Fruit fly (Drosophila melanogaster) whole organism, adult: Measurements from ENCODE around the gene betaNACtes1.
A peak's percentile ranks its signal among the peaks of the same experiment; 100 is the strongest.

Experiments
- CG11617 ChIP-seq: fragments of 200-800 bp; sonication (Bioruptor generic); optimal IDR thresholded peaks from 2 replicates; lab custom pipeline; 2017; ENCODE audit warnings: mild to moderate bottlenecking, missing biosample characterization, missing genetic modification reagents, missing genetic modification characterization
- CG12768 ChIP-seq: fragments of 200-800 bp; sonication (Bioruptor generic); optimal IDR thresholded peaks from 2 replicates; lab custom pipeline; 2017; ENCODE audit warnings: missing biosample characterization, missing genetic modification characterization, mild to moderate bottlenecking, moderate library complexity, missing genetic modification reagents
- CG14711 ChIP-seq: fragments of 200-800 bp; sonication (Bioruptor generic); optimal IDR thresholded peaks from 2 replicates; lab custom pipeline; 2018; ENCODE audit warnings: missing biosample characterization, mild to moderate bottlenecking, missing genetic modification characterization, moderate library complexity
- CG1620 ChIP-seq: fragments of 200-800 bp; sonication (Bioruptor generic); optimal IDR thresholded peaks from 2 replicates; lab custom pipeline; 2016; ENCODE audit warnings: missing biosample characterization, missing genetic modification characterization
- CG33017 ChIP-seq: fragments of 200-800 bp; sonication (Bioruptor generic); optimal IDR thresholded peaks from 2 replicates; lab custom pipeline; 2018; ENCODE audit warnings: missing biosample characterization, mild to moderate bottlenecking, missing genetic modification characterization, moderate library complexity
- CG5204 ChIP-seq: fragments of 200-800 bp; sonication (Bioruptor generic); optimal IDR thresholded peaks from 2 replicates; lab custom pipeline; 2016; ENCODE audit warnings: missing biosample characterization, missing genetic modification characterization
- CG7045 ChIP-seq: fragments of 200-800 bp; sonication (Bioruptor generic); optimal IDR thresholded peaks from 2 replicates; lab custom pipeline; 2017; ENCODE audit warnings: missing biosample characterization, mild to moderate bottlenecking, missing genetic modification characterization
- CG7101 ChIP-seq: fragments of 200-800 bp; sonication (Bioruptor generic); optimal IDR thresholded peaks from 2 replicates; lab custom pipeline; 2018; ENCODE audit warnings: missing biosample characterization, mild to moderate bottlenecking, missing genetic modification characterization, moderate library complexity
- Clk ChIP-seq: fragments of 200-800 bp; sonication (Bioruptor generic); optimal IDR thresholded peaks from 2 replicates; lab custom pipeline; 2017; ENCODE audit warnings: missing biosample characterization, missing genetic modification characterization
- Crg-1 ChIP-seq: fragments of 200-800 bp; sonication (Bioruptor generic); optimal IDR thresholded peaks from 2 replicates; lab custom pipeline; 2016; ENCODE audit warnings: missing biosample characterization, missing genetic modification characterization
- Hr96 ChIP-seq: fragments of 200-800 bp; sonication (Bioruptor generic); optimal IDR thresholded peaks from 2 replicates; lab custom pipeline; 2016; ENCODE audit warnings: missing biosample characterization, missing genetic modification characterization
- Mnt ChIP-seq: fragments of 200-800 bp; sonication (Bioruptor generic); optimal IDR thresholded peaks from 2 replicates; lab custom pipeline; 2016; ENCODE audit warnings: missing biosample characterization, mild to moderate bottlenecking, missing genetic modification characterization
- bab1 ChIP-seq: fragments of 200-800 bp; sonication (Bioruptor generic); optimal IDR thresholded peaks from 3 replicates; lab custom pipeline; 2019; ENCODE audit warnings: missing biosample characterization, mild to moderate bottlenecking, missing genetic modification characterization, moderate library complexity
- cic ChIP-seq: fragments of 200-800 bp; sonication (Bioruptor generic); optimal IDR thresholded peaks from 2 replicates; lab custom pipeline; 2017; ENCODE audit warnings: missing biosample characterization, mild to moderate bottlenecking, missing genetic modification characterization, moderate library complexity
- cnc ChIP-seq, 2 experiments: fragments of >200 bp; optimal IDR thresholded peaks; 2 replicates each; lab custom pipeline; 2017
- kay ChIP-seq: fragments of 200-800 bp; sonication (Bioruptor generic); peaks from one replicate; lab custom pipeline; 2016; ENCODE audit warnings: missing biosample characterization, missing genetic modification characterization, borderline replicate concordance
- ovo ChIP-seq: fragments of 200-800 bp; sonication (Bioruptor generic); optimal IDR thresholded peaks from 2 replicates; lab custom pipeline; 2016; ENCODE audit warnings: missing biosample characterization, missing genetic modification characterization
- pad ChIP-seq: fragments of 200-800 bp; sonication (Bioruptor generic); optimal IDR thresholded peaks from 3 replicates; lab custom pipeline; 2017; ENCODE audit warnings: missing biosample characterization, missing genetic modification characterization, mild to moderate bottlenecking, moderate library complexity, missing genetic modification reagents
- tj ChIP-seq: fragments of 200-800 bp; sonication (Bioruptor generic); optimal IDR thresholded peaks from 3 replicates; lab custom pipeline; 2017; ENCODE audit warnings: missing biosample characterization, mild to moderate bottlenecking, missing genetic modification characterization, moderate library complexity
- toe ChIP-seq: fragments of 200-800 bp; sonication (Bioruptor generic); optimal IDR thresholded peaks from 2 replicates; lab custom pipeline; 2016; ENCODE audit warnings: missing biosample characterization, missing genetic modification characterization

betaNACtes1 gene

dm6 chrX:14214505-14215449 is 42.4 kb upstream of the betaNACtes1 start:
- TF ChIP-seq Mnt (GFP tag; lab: Kevin White, UChicago) (no peak), CG33017 (tag; lab: Kevin White, UChicago) (peak; percentile 83), CG7101 (tag; lab: Kevin White, UChicago) (peak; percentile 86), CG11617 (peak; percentile 68), tj (GFP tag; lab: Kevin White, UChicago) (peak; percentile 76), bab1 (GFP tag; lab: Kevin White, UChicago) (peak; percentile 47), CG12768 (GFP tag; lab: Kevin White, UChicago) (peak; percentile 76), cnc (optimal IDR thresholded peaks at IDR 0.05; lab: Kevin White, UChicago) (no peak), ovo (peak; percentile 7), cic (GFP tag; lab: Kevin White, UChicago) (no peak), CG14711 (tag; lab: Kevin White, UChicago) (peak; percentile 78), kay (GFP tag; lab: Kevin White, UChicago) (peak; percentile 59), Clk (peak; percentile 56), pad (GFP tag; lab: Kevin White, UChicago) (peak; percentile 64), CG5204 (GFP tag; lab: Kevin White, UChicago) (peak; percentile 33), Crg-1 (GFP tag; lab: Kevin White, UChicago) (no peak), Hr96 (GFP tag; lab: Kevin White, UChicago) (peak; percentile 17), toe (GFP tag; lab: Kevin White, UChicago) (peak; percentile 24), CG7045 (peak; percentile 88), CG1620 (GFP tag; lab: Kevin White, UChicago) (no peak)

dm6 chrX:14213509-14214154 is 41.2 kb upstream of the betaNACtes1 start:
- no peak for TF ChIP-seq cic (GFP tag; lab: Kevin White, UChicago)
- TF ChIP-seq tj (GFP tag; lab: Kevin White, UChicago) = peak; percentile 35

dm6 chrX:14212147-14212792 is 39.8 kb upstream of the betaNACtes1 start:
- peak; percentile 52 for TF ChIP-seq ovo
- peak; percentile 42 for TF ChIP-seq kay (GFP tag; lab: Kevin White, UChicago)
- no peak for TF ChIP-seq Mnt (GFP tag; lab: Kevin White, UChicago)
- peak; percentile 48 for TF ChIP-seq pad (GFP tag; lab: Kevin White, UChicago)

- TF ChIP-seq tj (GFP tag; lab: Kevin White, UChicago) (peak; percentile 1), kay (GFP tag; lab: Kevin White, UChicago) (no peak)
Measured at dm6 chrX:14211250-14211944, 39.0 kb upstream of the betaNACtes1 start.

- TF ChIP-seq ovo = no peak
- peak; percentile 18 for TF ChIP-seq Hr96 (GFP tag; lab: Kevin White, UChicago)
- TF ChIP-seq bab1 (GFP tag; lab: Kevin White, UChicago) = no peak
Measured at dm6 chrX:14209209-14209781, 36.9 kb upstream of the betaNACtes1 start.

- TF ChIP-seq bab1 (GFP tag; lab: Kevin White, UChicago) (peak; percentile 39), CG33017 (tag; lab: Kevin White, UChicago) (peak; percentile 41), pad (GFP tag; lab: Kevin White, UChicago) (peak; percentile 26), CG11617 (peak; percentile 36), CG1620 (GFP tag; lab: Kevin White, UChicago) (no peak), CG14711 (tag; lab: Kevin White, UChicago) (peak; percentile 28), kay (GFP tag; lab: Kevin White, UChicago) (peak; percentile 72), toe (GFP tag; lab: Kevin White, UChicago) (peak; percentile 12), cnc (optimal IDR thresholded peaks at IDR 0.05; lab: Kevin White, UChicago) (no peak), Clk (no peak), Hr96 (GFP tag; lab: Kevin White, UChicago) (peak; percentile 42), ovo (no peak), CG7045 (peak; percentile 58)
Measured at dm6 chrX:14208426-14209208, 36.2 kb upstream of the betaNACtes1 start.
